Worm (Caenorhabditis elegans) whole organism, young adult: ENCODE data around the gene irld-21.

ENCODE experiments used
- F10E7.11 ChIP-seq: sonication (generic microtip); optimal IDR thresholded peaks from 2 replicates; lab custom pipeline; 2017; ENCODE audit warnings: mild to moderate bottlenecking, missing genetic modification characterization, moderate library complexity, missing compliant biosample characterization
- F22D6.2 ChIP-seq: sonication (generic microtip); optimal IDR thresholded peaks from 2 replicates; lab custom pipeline; 2016; ENCODE audit warnings: mild to moderate bottlenecking, missing genetic modification characterization, missing compliant biosample characterization
- F23B12.7 ChIP-seq: sonication (generic microtip); optimal IDR thresholded peaks from 2 replicates; lab custom pipeline; 2017; ENCODE audit warnings: missing genetic modification characterization, mild to moderate bottlenecking, missing compliant biosample characterization, antibody characterized with exemption, moderate library complexity; ENCODE audit not compliant: insufficient read depth
- F33H1.4 ChIP-seq: fragments of 200-800 bp; sonication (Bioruptor generic); IDR thresholded peaks from 2 replicates; pipeline ENCODE4 v1.3.6; 2022; ENCODE audit warnings: missing genetic modification reagents, missing genetic modification characterization, missing compliant biosample characterization
- F52B5.7 ChIP-seq: sonication (generic microtip); optimal IDR thresholded peaks from 2 replicates; lab custom pipeline; 2016; ENCODE audit warnings: mild to moderate bottlenecking, missing genetic modification characterization, missing compliant biosample characterization
- K12H6.12 ChIP-seq: fragments of 200-800 bp; sonication (Bioruptor generic); optimal IDR thresholded peaks from 2 replicates; lab custom pipeline; 2018; ENCODE audit warnings: mild to moderate bottlenecking, missing genetic modification characterization, missing compliant biosample characterization
- T26A5.8 ChIP-seq: sonication (generic microtip); optimal IDR thresholded peaks from 2 replicates; lab custom pipeline; 2016; ENCODE audit warnings: missing genetic modification characterization, missing compliant biosample characterization
- Y53G8AR.9 ChIP-seq: fragments of 200-800 bp; sonication (Bioruptor generic); conservative IDR thresholded peaks from 2 replicates; pipeline ENCODE4 v1.3.6; 2022; ENCODE audit warnings: missing genetic modification reagents, missing genetic modification characterization, missing compliant biosample characterization
- Y79H2A.3 ChIP-seq: fragments of 200-800 bp; sonication (Bioruptor generic); conservative IDR thresholded peaks from 2 replicates; pipeline ENCODE4 v1.3.6; 2022; ENCODE audit warnings: missing genetic modification reagents, missing genetic modification characterization, missing compliant biosample characterization
- Y95B8A.8 ChIP-seq: fragments of 200-800 bp; sonication (Bioruptor generic); IDR thresholded peaks from 2 replicates; pipeline ENCODE4 v1.3.6; 2022; ENCODE audit warnings: missing genetic modification reagents, missing genetic modification characterization, missing compliant biosample characterization
- aptf-3 ChIP-seq: fragments of 200-800 bp; sonication (Bioruptor generic); IDR thresholded peaks from 2 replicates; pipeline ENCODE4 v1.3.6; 2022; ENCODE audit warnings: missing genetic modification characterization, missing compliant biosample characterization
- attf-5 ChIP-seq: fragments of 200-800 bp; sonication (Bioruptor generic); optimal IDR thresholded peaks from 2 replicates; lab custom pipeline; 2018; ENCODE audit warnings: mild to moderate bottlenecking, missing genetic modification characterization, missing compliant biosample characterization
- attf-6 ChIP-seq: fragments of 200-800 bp; sonication (Bioruptor generic); IDR thresholded peaks from 2 replicates; pipeline ENCODE4 v1.3.6; 2022; ENCODE audit warnings: missing genetic modification reagents, missing genetic modification characterization, missing compliant biosample characterization
- bed-2 ChIP-seq: fragments of 200-800 bp; sonication (Bioruptor generic); IDR thresholded peaks from 2 replicates; pipeline ENCODE4 v1.3.6; 2022; ENCODE audit warnings: missing genetic modification reagents, missing genetic modification characterization, missing compliant biosample characterization
- cebp-1 ChIP-seq, 2 experiments: fragments of 200-800 bp in 1 of 2; sonication (Bioruptor generic) in 1 of 2; sonication (generic microtip) in 1 of 2; IDR thresholded peaks in 1 of 2; optimal IDR thresholded peaks in 1 of 2; 2 replicates each; pipeline versions ENCODE4 v1.3.6 to Lab custom; 2017 to 2022; ENCODE audit warnings: missing compliant biosample characterization in 2 of 2, missing genetic modification characterization in 2 of 2, mild to moderate bottlenecking in 1 of 2, missing genetic modification reagents in 1 of 2, moderate library complexity in 1 of 2
- dox-1 ChIP-seq: fragments of 200-800 bp; sonication (Bioruptor generic); IDR thresholded peaks from 2 replicates; pipeline ENCODE4 v1.3.6; 2022; ENCODE audit warnings: missing genetic modification reagents, missing genetic modification characterization, missing compliant biosample characterization
- dpl-1 ChIP-seq: fragments of 150-350 bp; optimal IDR thresholded peaks from 2 replicates; lab custom pipeline; 2014; ENCODE audit warnings: missing biosample characterization, missing genetic modification reagents, missing genetic modification characterization
- efl-1 ChIP-seq: fragments of 150-350 bp; optimal IDR thresholded peaks from 2 replicates; lab custom pipeline; 2014; ENCODE audit warnings: missing biosample characterization, missing genetic modification reagents, missing genetic modification characterization
- egl-18 ChIP-seq: fragments of 200-800 bp; sonication (Bioruptor generic); IDR thresholded peaks from 2 replicates; pipeline ENCODE4 v1.3.6; 2022; ENCODE audit warnings: missing genetic modification reagents, missing genetic modification characterization, missing compliant biosample characterization
- egl-44 ChIP-seq: fragments of 200-800 bp; sonication (Bioruptor generic); IDR thresholded peaks from 2 replicates; pipeline ENCODE4 v1.3.6; 2022; ENCODE audit warnings: missing genetic modification reagents, missing genetic modification characterization, missing compliant biosample characterization
- fkh-3 ChIP-seq: sonication (generic microtip); optimal IDR thresholded peaks from 2 replicates; lab custom pipeline; 2016; ENCODE audit warnings: mild to moderate bottlenecking, missing genetic modification characterization, missing compliant biosample characterization
- hmg-1.2 ChIP-seq: fragments of 200-800 bp; sonication (Bioruptor generic); IDR thresholded peaks from 2 replicates; pipeline ENCODE4 v1.3.6; 2022; ENCODE audit warnings: missing genetic modification reagents, missing genetic modification characterization, missing compliant biosample characterization
- hrde-1 ChIP-seq: sonication (generic microtip); optimal IDR thresholded peaks from 2 replicates; lab custom pipeline; 2016; ENCODE audit warnings: missing genetic modification characterization, mild to moderate bottlenecking, missing compliant biosample characterization, moderate library complexity, missing genotype, missing genetic modification reagents, borderline replicate concordance
- let-607 ChIP-seq, 2 experiments: fragments of 200-800 bp in 1 of 2; sonication (Bioruptor generic) in 1 of 2; sonication (generic microtip) in 1 of 2; optimal IDR thresholded peaks; 2 replicates each; lab custom pipeline; 2016 to 2018; ENCODE audit warnings: mild to moderate bottlenecking in 2 of 2, missing compliant biosample characterization in 2 of 2, missing genetic modification characterization in 2 of 2, moderate library complexity in 2 of 2, missing genotype in 1 of 2
- lin-35 ChIP-seq, 3 experiments: fragments of 150-350 bp in 2 of 3; sonication (generic microtip) in 1 of 3; optimal IDR thresholded peaks; 2 replicates each; lab custom pipeline; 2014 to 2018; ENCODE audit warnings: missing biosample characterization in 3 of 3, missing genetic modification characterization in 3 of 3, missing genetic modification reagents in 3 of 3
- lin-40 ChIP-seq: sonication (generic microtip); optimal IDR thresholded peaks from 2 replicates; lab custom pipeline; 2016; ENCODE audit warnings: missing genetic modification characterization, mild to moderate bottlenecking, missing compliant biosample characterization, missing genotype, missing genetic modification reagents
- lin-54 ChIP-seq: fragments of 200-800 bp; sonication (Bioruptor generic); optimal IDR thresholded peaks from 2 replicates; lab custom pipeline; 2018; ENCODE audit warnings: mild to moderate bottlenecking, missing genetic modification characterization, missing compliant biosample characterization
- lsl-1 ChIP-seq: fragments of 200-800 bp; sonication (Bioruptor generic); optimal IDR thresholded peaks from 2 replicates; lab custom pipeline; 2018; ENCODE audit warnings: mild to moderate bottlenecking, missing genetic modification characterization, moderate library complexity, missing compliant biosample characterization
- madf-3 ChIP-seq: fragments of 200-800 bp; sonication (Bioruptor generic); IDR thresholded peaks from 2 replicates; pipeline ENCODE4 v1.3.6; 2022; ENCODE audit warnings: missing genetic modification reagents, missing genetic modification characterization, missing compliant biosample characterization
- madf-6 ChIP-seq: fragments of 200-800 bp; sonication (Bioruptor generic); IDR thresholded peaks from 2 replicates; pipeline ENCODE4 v1.3.6; 2022; ENCODE audit warnings: missing genetic modification reagents, missing genetic modification characterization, missing compliant biosample characterization
- madf-8 ChIP-seq: fragments of 200-800 bp; sonication (Bioruptor generic); conservative IDR thresholded peaks from 2 replicates; pipeline ENCODE4 v1.3.6; 2022; ENCODE audit warnings: missing genetic modification reagents, missing genetic modification characterization, missing compliant biosample characterization
- nhr-80 ChIP-seq: sonication (generic microtip); optimal IDR thresholded peaks from 2 replicates; lab custom pipeline; 2016; ENCODE audit warnings: missing genetic modification characterization, missing compliant biosample characterization
- pha-4 ChIP-seq: fragments of 150-350 bp; sonication (generic microtip); optimal IDR thresholded peaks from 2 replicates; lab custom pipeline; 2014; ENCODE audit warnings: missing biosample characterization, missing genetic modification reagents, missing genetic modification characterization
- rcor-1 ChIP-seq: fragments of 200-800 bp; sonication (Bioruptor generic); IDR thresholded peaks from 2 replicates; pipeline ENCODE4 v1.3.6; 2022; ENCODE audit warnings: missing genetic modification reagents, missing genetic modification characterization, missing compliant biosample characterization
- rec-8 ChIP-seq, 2 experiments: sonication (generic microtip); optimal IDR thresholded peaks; 2 replicates each; lab custom pipeline; 2016; ENCODE audit warnings: mild to moderate bottlenecking in 2 of 2, missing genetic modification characterization in 2 of 2, missing genetic modification reagents in 2 of 2, missing genotype in 2 of 2, missing biosample characterization in 1 of 2, missing compliant biosample characterization in 1 of 2, moderate library complexity in 1 of 2
- snpc-3.4 ChIP-seq: sonication (generic microtip); optimal IDR thresholded peaks from 2 replicates; lab custom pipeline; 2017; ENCODE audit warnings: missing genetic modification characterization, mild to moderate bottlenecking, missing compliant biosample characterization, antibody characterized with exemption, moderate library complexity, missing genotype, missing genetic modification reagents
- snpc-4 ChIP-seq, 5 experiments: fragments of 150-350 bp in 1 of 5; sonication (generic microtip) in 4 of 5; optimal IDR thresholded peaks; 2 replicates each; lab custom pipeline; 2014 to 2018; ENCODE audit warnings: missing genetic modification characterization in 5 of 5, missing biosample characterization in 3 of 5, antibody characterized with exemption in 2 of 5, mild to moderate bottlenecking in 2 of 5, missing compliant biosample characterization in 2 of 5, missing genotype in 2 of 5, moderate library complexity in 2 of 5, missing genetic modification reagents in 1 of 5
- sptf-2 ChIP-seq: fragments of 200-800 bp; sonication (Bioruptor generic); optimal IDR thresholded peaks from 2 replicates; lab custom pipeline; 2018; ENCODE audit warnings: mild to moderate bottlenecking, missing genetic modification characterization, missing compliant biosample characterization
- tbp1 ChIP-seq: fragments of 200-800 bp; sonication (Bioruptor generic); optimal IDR thresholded peaks from 2 replicates; lab custom pipeline; 2018; ENCODE audit warnings: mild to moderate bottlenecking, missing genetic modification characterization, missing compliant biosample characterization
- zfh-2 ChIP-seq: fragments of 200-800 bp; sonication (Bioruptor generic); conservative IDR thresholded peaks from 2 replicates; pipeline ENCODE4 v1.3.6; 2022; ENCODE audit warnings: missing genetic modification reagents, missing genetic modification characterization, missing compliant biosample characterization
- ztf-25 ChIP-seq: fragments of 200-800 bp; sonication (Bioruptor generic); IDR thresholded peaks from 2 replicates; pipeline ENCODE4 v1.3.6; 2022; ENCODE audit warnings: missing genetic modification reagents, missing genetic modification characterization, missing compliant biosample characterization
- ztf-26 ChIP-seq: sonication (generic microtip); optimal IDR thresholded peaks from 2 replicates; lab custom pipeline; 2017; ENCODE audit warnings: missing genetic modification characterization, missing compliant biosample characterization

irld-21 gene

ce11 chrIV:10151439-10151997 is 29.4 kb upstream of the irld-21 start, which contains the start of gene copg-1:
Gene copg-1 (plus strand): TSS chrIV:10151947.
- TF ChIP-seq attf-6 (no peak), F33H1.4 (peak; percentile 46), lsl-1 (GFP tag; lab: Kevin White, UChicago) (peak; percentile 67), tbp1 (GFP tag; lab: Kevin White, UChicago) (peak; percentile 14), dox-1 (GFP tag; lab: Robert Waterston, UW) (peak; percentile 51), nhr-80 (tag; lab: Kevin White, UChicago) (peak; percentile 2), lin-54 (peak; percentile 14), pha-4 (peak; percentile 17), attf-5 (peak; percentile 18), F23B12.7 (tag; lab: Kevin White, UChicago) (peak; percentile 25), efl-1 (peak; percentile 56), F52B5.7 (no peak), lin-40 (peak; percentile 2), Y53G8AR.9 (GFP tag; lab: Robert Waterston, UW) (no peak), snpc-4 (GFP tag; optimal IDR thresholded peaks at IDR 0.05; lab: Kevin White, UChicago) (peak; percentile 4), snpc-4 (tag; optimal IDR thresholded peaks at IDR 0.05; lab: Kevin White, UChicago) (peak in 2 of 4 experiments; percentile 0 to 12), dpl-1 (GFP tag; lab: Kevin White, UChicago) (peak; percentile 24), cebp-1 (GFP tag; IDR thresholded peaks at IDR 0.05; lab: Robert Waterston, UW) (no peak), cebp-1 (tag; optimal IDR thresholded peaks at IDR 0.05; lab: Kevin White, UChicago) (peak; percentile 67), hrde-1 (no peak), sptf-2 (GFP tag; lab: Kevin White, UChicago) (no peak), let-607 (tag; optimal IDR thresholded peaks at IDR 0.05; lab: Kevin White, UChicago) (peak; percentile 67 to 87), snpc-3.4 (tag; lab: Kevin White, UChicago) (no peak), aptf-3 (GFP tag; lab: Robert Waterston, UW) (no peak), rec-8 (tag; optimal IDR thresholded peaks at IDR 0.05; lab: Kevin White, UChicago) (no peak), egl-44 (GFP tag; lab: Robert Waterston, UW) (no peak), madf-6 (GFP tag; lab: Robert Waterston, UW) (peak; percentile 58; the same call in 1 of the 2 replicates), madf-8 (GFP tag; lab: Robert Waterston, UW) (0 out of 2 replicates have a peak, but pooled peaks have one; percentile 6), egl-18 (no peak), lin-35 (GFP tag; optimal IDR thresholded peaks at IDR 0.05; lab: Kevin White, UChicago) (peak in 1 of 3 experiments; percentile 16), K12H6.12 (tag; lab: Kevin White, UChicago) (peak; percentile 22)

- no peak for TF ChIP-seq rcor-1 (GFP tag; lab: Robert Waterston, UW)
- TF ChIP-seq F10E7.11 (tag; lab: Kevin White, UChicago), result no peak
- TF ChIP-seq madf-3 (GFP tag; lab: Robert Waterston, UW), result no peak
Observed at ce11 chrIV:10150552-10151004, 28.5 kb upstream of the irld-21 start, which contains the start of gene tsp-12. Gene tsp-12 (minus strand): TSS chrIV:10150602.

- TF ChIP-seq F22D6.2 (tag; lab: Kevin White, UChicago), result no peak
- TF ChIP-seq attf-5, result no peak
- no peak for TF ChIP-seq Y95B8A.8 (GFP tag; lab: Robert Waterston, UW)
- TF ChIP-seq zfh-2, result no peak
- TF ChIP-seq ztf-26 (tag; lab: Kevin White, UChicago), result no peak
- TF ChIP-seq ztf-25 (GFP tag; lab: Robert Waterston, UW), result no peak
- TF ChIP-seq bed-2 (GFP tag; lab: Robert Waterston, UW), result no peak
- no peak for TF ChIP-seq F23B12.7 (tag; lab: Kevin White, UChicago)
- no peak for TF ChIP-seq T26A5.8
- no peak for TF ChIP-seq hmg-1.2 (GFP tag; lab: Robert Waterston, UW)
- TF ChIP-seq fkh-3 (tag; lab: Kevin White, UChicago), result no peak
- TF ChIP-seq Y79H2A.3, result no peak
Observed at ce11 chrIV:10148938-10149337, 26.8 kb upstream of the irld-21 start, which contains the start of gene pigs-1. Gene pigs-1 (minus strand): TSS chrIV:10149038.
